Worm (Caenorhabditis elegans) whole organism, late embryonic: Measurements from ENCODE around the gene ceh-41.

Source experiments
- C08G9.2 ChIP-seq: sonication (generic microtip); optimal IDR thresholded peaks from 2 replicates; lab custom pipeline; 2016; ENCODE audit warnings: mild to moderate bottlenecking, missing genetic modification characterization, moderate library complexity, missing compliant biosample characterization
- K09A11.1 ChIP-seq: sonication (generic microtip); optimal IDR thresholded peaks from 2 replicates; lab custom pipeline; 2017; ENCODE audit warnings: antibody characterized with exemption, mild to moderate bottlenecking, missing genetic modification characterization, missing compliant biosample characterization; ENCODE audit not compliant: insufficient read depth
- T23F11.4 ChIP-seq: fragments of 200-800 bp; sonication (Bioruptor generic); optimal IDR thresholded peaks from 2 replicates; lab custom pipeline; 2018; ENCODE audit warnings: mild to moderate bottlenecking, missing genetic modification characterization, missing compliant biosample characterization
- ahr-1 ChIP-seq: sonication (generic microtip); optimal IDR thresholded peaks from 2 replicates; lab custom pipeline; 2016; ENCODE audit warnings: missing genetic modification characterization, missing compliant biosample characterization
- ama-1 ChIP-seq: fragments of 150-350 bp; optimal IDR thresholded peaks from 2 replicates; lab custom pipeline; 2014
- ceh-14 ChIP-seq: sonication (generic microtip); optimal IDR thresholded peaks from 2 replicates; lab custom pipeline; 2016; ENCODE audit warnings: missing genotype, missing genetic modification characterization, missing compliant biosample characterization
- ceh-18 ChIP-seq: sonication (generic microtip); optimal IDR thresholded peaks from 2 replicates; lab custom pipeline; 2016; ENCODE audit warnings: missing genetic modification characterization, missing compliant biosample characterization
- ceh-2 ChIP-seq: sonication (generic microtip); optimal IDR thresholded peaks from 2 replicates; lab custom pipeline; 2016; ENCODE audit warnings: missing genotype, missing genetic modification characterization, missing compliant biosample characterization
- ceh-22 ChIP-seq: sonication (generic microtip); optimal IDR thresholded peaks from 2 replicates; lab custom pipeline; 2017; ENCODE audit warnings: missing biosample characterization, missing genetic modification characterization
- ceh-24 ChIP-seq: sonication (generic microtip); optimal IDR thresholded peaks from 2 replicates; lab custom pipeline; 2016; ENCODE audit warnings: mild to moderate bottlenecking, missing genetic modification characterization, missing compliant biosample characterization
- ceh-31 ChIP-seq: sonication (generic microtip); optimal IDR thresholded peaks from 2 replicates; lab custom pipeline; 2016; ENCODE audit warnings: missing genetic modification characterization, missing compliant biosample characterization
- ceh-34 ChIP-seq: sonication (generic microtip); optimal IDR thresholded peaks from 2 replicates; lab custom pipeline; 2016; ENCODE audit warnings: mild to moderate bottlenecking, missing genetic modification characterization, missing compliant biosample characterization
- ceh-45 ChIP-seq: fragments of 200-800 bp; sonication (Bioruptor generic); IDR thresholded peaks from 2 replicates; pipeline ENCODE4 v1.3.6; 2022; ENCODE audit warnings: missing genetic modification reagents, missing genetic modification characterization, missing compliant biosample characterization
- ceh-6 ChIP-seq: fragments of 200-800 bp; sonication (Bioruptor generic); optimal IDR thresholded peaks from 2 replicates; lab custom pipeline; 2018; ENCODE audit warnings: mild to moderate bottlenecking, missing genetic modification characterization, missing compliant biosample characterization
- ceh-9 ChIP-seq: sonication (generic microtip); optimal IDR thresholded peaks from 2 replicates; lab custom pipeline; 2016; ENCODE audit warnings: mild to moderate bottlenecking, missing genetic modification characterization, inconsistent platforms, missing compliant biosample characterization
- che-1 ChIP-seq: sonication (generic microtip); optimal IDR thresholded peaks from 2 replicates; lab custom pipeline; 2016; ENCODE audit warnings: mild to moderate bottlenecking, missing genetic modification characterization, missing compliant biosample characterization
- dmd-4 ChIP-seq: sonication (generic microtip); optimal IDR thresholded peaks from 2 replicates; lab custom pipeline; 2016; ENCODE audit warnings: borderline replicate concordance, missing genetic modification characterization, missing compliant biosample characterization
- dve-1 ChIP-seq: sonication (generic microtip); optimal IDR thresholded peaks from 2 replicates; lab custom pipeline; 2017; ENCODE audit warnings: antibody characterized with exemption, mild to moderate bottlenecking, missing genetic modification characterization, missing compliant biosample characterization
- elt-2 ChIP-seq: sonication (generic microtip); optimal IDR thresholded peaks from 2 replicates; lab custom pipeline; 2016; ENCODE audit warnings: missing genetic modification reagents, missing genetic modification characterization, missing compliant biosample characterization
- ets-4 ChIP-seq: sonication (generic microtip); optimal IDR thresholded peaks from 2 replicates; lab custom pipeline; 2016; ENCODE audit warnings: missing genetic modification characterization, missing compliant biosample characterization
- fkh-10 ChIP-seq: fragments of 150-350 bp; optimal IDR thresholded peaks from 2 replicates; lab custom pipeline; 2014; ENCODE audit warnings: missing biosample characterization, missing genetic modification reagents, missing genetic modification characterization
- fkh-6 ChIP-seq: sonication (generic microtip); optimal IDR thresholded peaks from 2 replicates; lab custom pipeline; 2016; ENCODE audit warnings: missing genetic modification characterization, missing compliant biosample characterization
- gmeb-2 ChIP-seq: sonication (generic microtip); optimal IDR thresholded peaks from 2 replicates; lab custom pipeline; 2016; ENCODE audit warnings: missing genetic modification characterization, inconsistent platforms, missing compliant biosample characterization
- hlh-13 ChIP-seq: fragments of 200-800 bp; sonication (Bioruptor generic); optimal IDR thresholded peaks from 2 replicates; lab custom pipeline; 2018; ENCODE audit warnings: mild to moderate bottlenecking, missing genetic modification characterization, missing compliant biosample characterization
- hlh-15 ChIP-seq: sonication (generic microtip); optimal IDR thresholded peaks from 2 replicates; lab custom pipeline; 2016; ENCODE audit warnings: missing genetic modification characterization, missing compliant biosample characterization
- hlh-30 ChIP-seq: sonication (generic microtip); optimal IDR thresholded peaks from 2 replicates; lab custom pipeline; 2017; ENCODE audit warnings: antibody characterized with exemption, missing genetic modification characterization, missing compliant biosample characterization; ENCODE audit not compliant: insufficient read depth
- hlh-6 ChIP-seq: sonication (generic microtip); optimal IDR thresholded peaks from 2 replicates; lab custom pipeline; 2016; ENCODE audit warnings: missing genotype, missing genetic modification characterization, missing compliant biosample characterization
- mec-3 ChIP-seq: sonication (generic microtip); optimal IDR thresholded peaks from 2 replicates; lab custom pipeline; 2016; ENCODE audit warnings: borderline replicate concordance, missing genetic modification characterization, missing compliant biosample characterization
- nfya-1 ChIP-seq: sonication (generic microtip); optimal IDR thresholded peaks from 2 replicates; lab custom pipeline; 2017; ENCODE audit warnings: missing genetic modification characterization, mild to moderate bottlenecking, missing compliant biosample characterization, antibody characterized with exemption, moderate library complexity
- nhr-232 ChIP-seq: sonication (generic microtip); optimal IDR thresholded peaks from 2 replicates; lab custom pipeline; 2016; ENCODE audit warnings: missing genetic modification characterization, missing compliant biosample characterization
- npax-4 ChIP-seq: sonication (generic microtip); optimal IDR thresholded peaks from 2 replicates; lab custom pipeline; 2016; ENCODE audit warnings: missing genetic modification characterization, missing compliant biosample characterization
- odd-2 ChIP-seq: sonication (generic microtip); optimal IDR thresholded peaks from 2 replicates; lab custom pipeline; 2017; ENCODE audit warnings: antibody characterized with exemption, mild to moderate bottlenecking, missing genetic modification characterization, missing compliant biosample characterization
- pag-3 ChIP-seq: sonication (generic microtip); optimal IDR thresholded peaks from 2 replicates; lab custom pipeline; 2016; ENCODE audit warnings: missing compliant biosample characterization, missing genetic modification characterization, borderline replicate concordance
- pat-9 ChIP-seq: fragments of 200-800 bp; sonication (Bioruptor generic); optimal IDR thresholded peaks from 2 replicates; lab custom pipeline; 2018; ENCODE audit warnings: mild to moderate bottlenecking, missing genetic modification characterization, moderate library complexity, missing compliant biosample characterization
- pros-1 ChIP-seq: fragments of 150-350 bp; optimal IDR thresholded peaks from 2 replicates; lab custom pipeline; 2014; ENCODE audit warnings: missing biosample characterization, missing genetic modification reagents, missing genetic modification characterization
- rnt-1 ChIP-seq: sonication (generic microtip); optimal IDR thresholded peaks from 2 replicates; lab custom pipeline; 2016; ENCODE audit warnings: missing genetic modification characterization, missing compliant biosample characterization
- sdc-2 ChIP-seq: sonication (generic microtip); optimal IDR thresholded peaks from 2 replicates; lab custom pipeline; 2016; ENCODE audit warnings: missing genotype, missing genetic modification characterization, missing compliant biosample characterization
- sox-2 ChIP-seq: fragments of 200-800 bp; sonication (Bioruptor generic); IDR thresholded peaks from 2 replicates; pipeline ENCODE4 v1.3.6; 2022; ENCODE audit warnings: missing genetic modification reagents, missing genetic modification characterization, missing compliant biosample characterization
- sox-4 ChIP-seq: sonication (generic microtip); optimal IDR thresholded peaks from 2 replicates; lab custom pipeline; 2017; ENCODE audit warnings: mild to moderate bottlenecking, missing genetic modification characterization, inconsistent platforms, missing compliant biosample characterization
- syd-9 ChIP-seq: sonication (generic microtip); optimal IDR thresholded peaks from 2 replicates; lab custom pipeline; 2016; ENCODE audit warnings: mild to moderate bottlenecking, missing genetic modification characterization, moderate library complexity, missing compliant biosample characterization
- tbx-2 ChIP-seq: sonication (generic microtip); optimal IDR thresholded peaks from 2 replicates; lab custom pipeline; 2016; ENCODE audit warnings: missing genetic modification characterization, missing compliant biosample characterization
- ttx-3 ChIP-seq: sonication (generic microtip); optimal IDR thresholded peaks from 2 replicates; lab custom pipeline; 2016; ENCODE audit warnings: missing genetic modification reagents, missing genetic modification characterization, missing compliant biosample characterization
- unc-42 ChIP-seq: sonication (generic microtip); optimal IDR thresholded peaks from 2 replicates; lab custom pipeline; 2016; ENCODE audit warnings: missing genotype, missing genetic modification characterization, missing compliant biosample characterization
- unc-55 ChIP-seq: sonication (generic microtip); optimal IDR thresholded peaks from 2 replicates; lab custom pipeline; 2017; ENCODE audit warnings: missing biosample characterization, missing genetic modification reagents, missing genetic modification characterization
- unc-86 ChIP-seq: sonication (generic microtip); optimal IDR thresholded peaks from 2 replicates; lab custom pipeline; 2016; ENCODE audit warnings: missing genetic modification characterization, missing compliant biosample characterization
- ztf-16 ChIP-seq: sonication (generic microtip); optimal IDR thresholded peaks from 2 replicates; lab custom pipeline; 2017; ENCODE audit warnings: missing genetic modification characterization, missing compliant biosample characterization

The ceh-41 gene

DNA sequence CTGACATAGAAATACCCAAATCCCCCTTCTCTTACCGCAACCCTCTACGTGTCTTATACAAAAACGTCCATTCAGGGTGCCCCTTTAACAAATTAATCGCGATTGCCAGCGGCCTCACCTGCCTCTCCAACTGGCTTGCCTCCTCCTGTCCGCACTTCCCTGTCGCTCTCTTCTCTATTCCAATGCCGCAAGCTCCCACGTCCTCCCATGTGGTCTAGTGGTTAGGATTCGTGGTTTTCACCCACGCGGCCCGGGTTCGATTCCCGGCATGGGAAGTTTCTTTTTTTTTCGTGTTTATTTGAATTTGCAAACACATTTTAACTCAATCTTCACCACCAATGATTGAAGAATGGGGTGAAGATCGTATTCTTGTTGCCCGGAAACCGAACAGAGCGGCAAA, 10.1 kb upstream of the ceh-41 start (continued):
- TF ChIP-seq ceh-6 (GFP tag; lab: Kevin White, UChicago) (peak; percentile 74), mec-3 (tag; lab: Kevin White, UChicago) (peak; percentile 32), dve-1 (peak; percentile 19), ztf-16 (peak; percentile 69), gmeb-2 (peak; percentile 61), odd-2 (tag; lab: Kevin White, UChicago) (no peak), nhr-232 (peak; percentile 68), nfya-1 (tag; lab: Kevin White, UChicago) (peak; percentile 65), npax-4 (tag; lab: Kevin White, UChicago) (peak; percentile 30), hlh-13 (GFP tag; lab: Kevin White, UChicago) (peak; percentile 65), ama-1 (lab: Kevin White, UChicago) (no peak), ceh-2 (tag; lab: Kevin White, UChicago) (peak; percentile 64), ceh-24 (tag; lab: Kevin White, UChicago) (peak; percentile 6), pat-9 (tag; lab: Kevin White, UChicago) (peak; percentile 72), dmd-4 (tag; lab: Kevin White, UChicago) (no peak), ets-4 (tag; lab: Kevin White, UChicago) (no peak), ceh-9 (tag; lab: Kevin White, UChicago) (no peak), C08G9.2 (tag; lab: Kevin White, UChicago) (peak; percentile 75), ahr-1 (peak; percentile 42), pros-1 (tag; lab: Kevin White, UChicago) (no peak), sdc-2 (peak; percentile 97), sox-4 (tag; lab: Kevin White, UChicago) (peak; percentile 76), fkh-10 (GFP tag; lab: Kevin White, UChicago) (no peak)
- TF ChIP-seq, all 69 proteins: peak for 53

DNA sequence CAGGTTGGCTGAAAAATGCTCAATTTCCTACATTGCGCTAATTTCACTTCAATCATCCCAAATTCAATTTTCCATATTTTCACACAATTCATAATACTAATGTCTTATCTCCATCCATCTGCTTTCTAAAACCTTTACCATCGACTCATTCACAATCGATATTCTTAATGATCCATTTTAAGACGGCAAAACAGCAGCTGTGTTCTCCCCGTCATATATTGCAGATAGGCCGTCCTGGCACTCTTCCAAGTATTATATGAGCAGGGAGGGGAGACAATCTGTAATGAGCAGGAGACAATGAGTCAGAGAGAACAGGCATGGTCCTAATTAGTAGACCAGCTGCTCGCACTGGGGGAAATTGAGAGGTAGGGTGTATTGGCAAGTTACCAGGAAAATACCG, 9.3 kb upstream of the ceh-41 start:
- TF ChIP-seq ttx-3 (tag; lab: Kevin White, UChicago) (no peak), C08G9.2 (tag; lab: Kevin White, UChicago) (no peak), fkh-10 (GFP tag; lab: Kevin White, UChicago) (no peak), fkh-6 (tag; lab: Kevin White, UChicago) (no peak)

DNA sequence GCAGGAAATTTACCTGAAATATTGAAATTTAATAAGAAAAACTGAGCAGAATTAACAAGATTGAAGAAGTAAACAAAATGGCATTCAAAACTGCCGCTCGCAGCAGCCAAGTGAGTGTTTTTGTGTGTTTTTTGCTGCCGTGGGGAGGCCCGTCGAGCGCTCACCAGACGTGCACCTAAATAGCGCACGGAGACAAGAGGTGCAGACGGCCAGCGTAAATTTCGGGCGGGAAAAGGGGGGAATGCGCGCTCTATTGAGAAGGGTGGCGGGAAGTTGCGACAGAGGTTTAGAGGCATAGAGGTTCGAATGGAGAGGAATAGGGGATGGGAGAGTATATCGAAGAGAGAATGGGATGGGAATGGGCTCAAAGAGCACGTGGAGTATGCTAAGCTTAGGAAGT, 7.7 kb upstream of the ceh-41 start, which contains the start of gene ceh-39:
ceh-39 (minus strand) TSS at position 13 of the 400 bp plus-strand sequence.
- TF ChIP-seq hlh-15 (no peak), ceh-22 (tag; lab: Kevin White, UChicago) (no peak), sox-2 (no peak), mec-3 (tag; lab: Kevin White, UChicago) (no peak), fkh-10 (GFP tag; lab: Kevin White, UChicago) (peak; percentile 9), unc-55 (GFP tag; lab: Kevin White, UChicago) (peak; percentile 55), ceh-9 (tag; lab: Kevin White, UChicago) (no peak), K09A11.1 (tag; lab: Kevin White, UChicago) (no peak), dmd-4 (tag; lab: Kevin White, UChicago) (no peak), rnt-1 (tag; lab: Kevin White, UChicago) (no peak), ceh-45 (GFP tag; lab: Robert Waterston, UW) (no peak), T23F11.4 (GFP tag; lab: Kevin White, UChicago) (peak; percentile 20), hlh-30 (tag; lab: Kevin White, UChicago) (peak; percentile 36), unc-42 (tag; lab: Kevin White, UChicago) (peak; percentile 70), unc-86 (tag; lab: Kevin White, UChicago) (no peak), hlh-6 (tag; lab: Kevin White, UChicago) (no peak), syd-9 (tag; lab: Kevin White, UChicago) (no peak), ttx-3 (tag; lab: Kevin White, UChicago) (no peak), sox-4 (tag; lab: Kevin White, UChicago) (no peak), nfya-1 (tag; lab: Kevin White, UChicago) (peak; percentile 76), ceh-2 (tag; lab: Kevin White, UChicago) (peak; percentile 44), hlh-13 (GFP tag; lab: Kevin White, UChicago) (no peak), ahr-1 (no peak), che-1 (tag; lab: Kevin White, UChicago) (no peak), ama-1 (lab: Kevin White, UChicago) (no peak), pros-1 (tag; lab: Kevin White, UChicago) (no peak), ceh-31 (tag; lab: Kevin White, UChicago) (peak; percentile 84), ceh-14 (tag; lab: Kevin White, UChicago) (peak; percentile 16), elt-2 (peak; percentile 27), tbx-2 (tag; lab: Kevin White, UChicago) (peak; percentile 66), C08G9.2 (tag; lab: Kevin White, UChicago) (peak; percentile 37), ceh-34 (tag; lab: Kevin White, UChicago) (peak; percentile 59), pag-3 (tag; lab: Kevin White, UChicago) (no peak), ceh-18 (tag; lab: Kevin White, UChicago) (peak; percentile 65), pat-9 (tag; lab: Kevin White, UChicago) (no peak), sdc-2 (peak; percentile 94)
